Fruit fly (Drosophila melanogaster) whole organism, adult: ENCODE data around the gene Fam92.

Experiments used
- CG14711 ChIP-seq: fragments of 200-800 bp; sonication (Bioruptor generic); optimal IDR thresholded peaks from 2 replicates; lab custom pipeline; 2018; ENCODE audit warnings: missing biosample characterization, mild to moderate bottlenecking, missing genetic modification characterization, moderate library complexity
- CG5204 ChIP-seq: fragments of 200-800 bp; sonication (Bioruptor generic); optimal IDR thresholded peaks from 2 replicates; lab custom pipeline; 2016; ENCODE audit warnings: missing biosample characterization, missing genetic modification characterization
- Hr96 ChIP-seq: fragments of 200-800 bp; sonication (Bioruptor generic); optimal IDR thresholded peaks from 2 replicates; lab custom pipeline; 2016; ENCODE audit warnings: missing biosample characterization, missing genetic modification characterization
- bab1 ChIP-seq: fragments of 200-800 bp; sonication (Bioruptor generic); optimal IDR thresholded peaks from 3 replicates; lab custom pipeline; 2019; ENCODE audit warnings: missing biosample characterization, mild to moderate bottlenecking, missing genetic modification characterization, moderate library complexity
- cic ChIP-seq: fragments of 200-800 bp; sonication (Bioruptor generic); optimal IDR thresholded peaks from 2 replicates; lab custom pipeline; 2017; ENCODE audit warnings: missing biosample characterization, mild to moderate bottlenecking, missing genetic modification characterization, moderate library complexity
- pad ChIP-seq: fragments of 200-800 bp; sonication (Bioruptor generic); optimal IDR thresholded peaks from 3 replicates; lab custom pipeline; 2017; ENCODE audit warnings: missing biosample characterization, missing genetic modification characterization, mild to moderate bottlenecking, moderate library complexity, missing genetic modification reagents

DNA sequence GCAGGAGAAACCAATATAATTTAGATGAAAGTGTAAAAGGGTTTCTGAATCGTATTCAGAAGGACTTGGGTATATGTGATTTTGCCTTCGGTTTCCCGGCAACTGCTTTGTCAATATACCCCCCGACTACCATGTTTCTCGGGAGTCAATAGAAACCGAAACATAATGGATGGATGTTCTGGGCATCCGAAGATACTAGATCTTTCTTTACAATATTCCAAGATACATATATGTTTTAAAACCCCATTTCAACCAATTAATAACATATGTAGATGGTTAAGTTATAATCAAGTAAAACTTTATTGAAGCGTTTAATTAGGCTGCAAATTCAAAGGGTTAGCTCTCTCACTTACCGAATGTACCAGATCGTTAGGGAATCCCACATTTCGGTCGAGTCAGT is 6.1 kb downstream of the Fam92 start, which contains the start of gene CG5435:
- TF ChIP-seq pad (GFP tag; lab: Kevin White, UChicago): no peak
- TF ChIP-seq CG14711 (tag; lab: Kevin White, UChicago): no peak
- no peak for TF ChIP-seq cic (GFP tag; lab: Kevin White, UChicago)
- TF ChIP-seq bab1: no peak
- TF ChIP-seq Hr96 (GFP tag; lab: Kevin White, UChicago): no peak
- no peak for TF ChIP-seq CG5204 (GFP tag; lab: Kevin White, UChicago)
